Worm (Caenorhabditis elegans): ENCODE measurements around the gene prcc-1.

Gene prcc-1

ce11 chrIV:13098652-13099051, 5.1 kb upstream of the prcc-1 start, which contains the start of the genes dli-1, tin-9.2 and exos-4.1 (continued):
- TF ChIP-seq fkh-4 (tag; optimal IDR thresholded peaks at IDR 0.05; ENCODE audit: borderline replicate concordance) (no peak), ceh-63 (GFP tag; optimal IDR thresholded peaks at IDR 0.05) (no peak), dpl-1 (GFP tag; optimal IDR thresholded peaks at IDR 0.05) (peak; percentile 73 to 84 (median 79)), nhr-90 (tag; optimal IDR thresholded peaks at IDR 0.05; ENCODE audit: poor library complexity) (peak; percentile 63), C16A3.4 (tag; optimal IDR thresholded peaks at IDR 0.05) (peak; percentile 53), lin-39 (tag; optimal IDR thresholded peaks at IDR 0.05) (peak; percentile 73), nhr-19 (GFP tag; conservative IDR thresholded peaks at IDR 0.05) (peak; percentile 76), nhr-47 (tag; optimal IDR thresholded peaks at IDR 0.05) (peak; percentile 85), nhr-77 (tag; optimal IDR thresholded peaks at IDR 0.05) (peak; percentile 17), nhr-85 (tag) (peak; percentile 83), efl-1 (optimal IDR thresholded peaks at IDR 0.05) (peak; percentile 82 to 84), efl-1 (GFP tag; optimal IDR thresholded peaks at IDR 0.05 in 1 of 2) (peak; percentile 82 to 97), xbp-1 (tag; optimal IDR thresholded peaks at IDR 0.05) (peak; percentile 78), fkh-8 (tag; optimal IDR thresholded peaks at IDR 0.05) (peak; percentile 50), irx-1 (tag; optimal IDR thresholded peaks at IDR 0.05) (peak; percentile 51), snpc-4 (tag; optimal IDR thresholded peaks at IDR 0.05) (peak; percentile 57), zip-4 (GFP tag; optimal IDR thresholded peaks at IDR 0.05) (peak; percentile 18), lsy-2 (tag; optimal IDR thresholded peaks at IDR 0.05) (peak; percentile 89 to 90), lin-15B (tag; optimal IDR thresholded peaks at IDR 0.05) (peak; percentile 62), alr-1 (tag; optimal IDR thresholded peaks at IDR 0.05; ENCODE audit: borderline replicate concordance) (no peak), nhr-11 (tag; optimal IDR thresholded peaks at IDR 0.05) (peak; percentile 33), unc-86 (tag; optimal IDR thresholded peaks at IDR 0.05) (peak; percentile 69), lin-13 (GFP tag; optimal IDR thresholded peaks at IDR 0.05) (peak; percentile 25), nhr-71 (tag; optimal IDR thresholded peaks at IDR 0.05) (peak; percentile 88), grh-1 (GFP tag; IDR thresholded peaks at IDR 0.05) (peak; percentile 13; the same call in 1 of the 2 replicates)

- TF ChIP-seq zag-1 (tag; optimal IDR thresholded peaks at IDR 0.05) = no peak
- no peak for TF ChIP-seq blmp-1 (tag; optimal IDR thresholded peaks at IDR 0.05)
- peak; percentile 13 for TF ChIP-seq aly-2 (tag; optimal IDR thresholded peaks at IDR 0.05)
- TF ChIP-seq ceh-8 (GFP tag; optimal IDR thresholded peaks at IDR 0.05) = no peak
These were observed 3.2 kb upstream of the prcc-1 start for ce11 chrIV:13096778-13097177.

ce11 chrIV:13095462-13095861, 1.9 kb upstream of the prcc-1 start, which contains the start of gene rfc-3:
rfc-3 (plus strand) TSS chrIV:13095762.
- TF ChIP-seq efl-1 (optimal IDR thresholded peaks at IDR 0.05) = no peak
- peak in 1 of 2 experiments; percentile 57 for TF ChIP-seq efl-1 (GFP tag; optimal IDR thresholded peaks at IDR 0.05 in 1 of 2)
- no peak for TF ChIP-seq ces-1 (GFP tag; optimal IDR thresholded peaks at IDR 0.05)

- TF ChIP-seq mdl-1 (tag; optimal IDR thresholded peaks at IDR 0.05) (no peak), dsc-1 (tag; optimal IDR thresholded peaks at IDR 0.05) (no peak), fkh-4 (tag; optimal IDR thresholded peaks at IDR 0.05; ENCODE audit: borderline replicate concordance) (no peak), unc-62 (GFP tag; optimal IDR thresholded peaks at IDR 0.05) (no peak), unc-98 (GFP tag; IDR thresholded peaks at IDR 0.05) (no peak), lin-13 (GFP tag; optimal IDR thresholded peaks at IDR 0.05) (no peak), pax-3 (tag; optimal IDR thresholded peaks at IDR 0.05) (no peak), egl-13 (tag; optimal IDR thresholded peaks at IDR 0.05) (no peak), C04F5.9 (tag; optimal IDR thresholded peaks at IDR 0.05) (no peak), zip-4 (GFP tag; optimal IDR thresholded peaks at IDR 0.05) (no peak), ceh-90 (tag; optimal IDR thresholded peaks at IDR 0.05) (no peak), ceh-8 (GFP tag; optimal IDR thresholded peaks at IDR 0.05) (no peak), jun-1 (tag; optimal IDR thresholded peaks at IDR 0.05) (no peak), C34B4.2 (tag; optimal IDR thresholded peaks at IDR 0.05) (no peak), isw-1 (GFP tag; IDR thresholded peaks at IDR 0.05) (no peak), vab-15 (tag; optimal IDR thresholded peaks at IDR 0.05) (no peak), lin-15B (tag; optimal IDR thresholded peaks at IDR 0.05) (no peak)
These were observed 2.6 kb downstream of the prcc-1 start, which contains the start of gene col-132 for ce11 chrIV:13090967-13091366. col-132 (minus strand) TSS chrIV:13091067.
